Worm (Caenorhabditis elegans) whole organism, midembryonic: ENCODE measurements around the gene sdf-9.

Experiments
- T22C8.4 ChIP-seq: fragments of 200-800 bp; sonication (Bioruptor generic); IDR thresholded peaks from 2 replicates; pipeline ENCODE4 v1.3.6; 2022; ENCODE audit warnings: missing genetic modification characterization, missing compliant biosample characterization
- flt-1 ChIP-seq: fragments of 200-800 bp; sonication (Bioruptor generic); IDR thresholded peaks from 2 replicates; pipeline ENCODE4 v1.3.6; 2022; ENCODE audit warnings: missing genetic modification characterization, missing compliant biosample characterization

DNA sequence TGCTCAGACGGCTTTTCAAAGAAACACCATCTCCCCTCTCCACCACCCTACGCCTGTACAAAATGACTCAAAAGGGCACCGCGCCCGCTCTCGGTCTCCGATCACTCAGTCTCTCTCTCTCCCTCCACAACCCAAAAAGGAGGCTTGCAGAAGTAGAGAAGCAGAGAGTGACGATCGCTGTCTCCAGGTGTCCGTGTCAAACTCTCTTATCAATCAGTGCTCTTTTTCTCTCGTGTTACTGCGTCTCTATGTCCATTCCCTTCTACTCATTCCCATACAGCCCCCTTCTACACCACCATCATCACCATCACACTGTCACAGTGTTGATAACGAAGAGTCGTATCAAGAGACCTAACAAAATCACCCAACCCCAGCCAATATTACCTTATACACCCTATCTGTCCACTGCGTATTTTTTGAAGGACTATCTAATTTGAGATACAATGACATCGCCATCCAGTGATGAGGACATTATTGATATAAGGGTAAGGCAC lies 45.4 kb upstream of the sdf-9 start, which contains the start of gene pha-4:
- TF ChIP-seq flt-1 (GFP tag; lab: Robert Waterston, UW) (no peak), T22C8.4 (GFP tag; lab: Robert Waterston, UW) (no peak)
